Worm (Caenorhabditis elegans) whole organism, L2 larva: ENCODE data around the gene B0244.9.

Experiments used
- ceh-82 ChIP-seq: fragments of 150-350 bp; optimal IDR thresholded peaks from 2 replicates; lab custom pipeline; 2014; ENCODE audit warnings: missing biosample characterization, missing genetic modification characterization
- elt-3 ChIP-seq: sonication (generic microtip); optimal IDR thresholded peaks from 2 replicates; lab custom pipeline; 2017; ENCODE audit warnings: missing biosample characterization, missing genetic modification characterization
- fos-1 ChIP-seq: fragments of 150-350 bp; optimal IDR thresholded peaks from 2 replicates; lab custom pipeline; 2014; ENCODE audit warnings: missing biosample characterization, missing genetic modification characterization
- mdl-1 ChIP-seq, 2 experiments: fragments of 150-350 bp in 1 of 2; sonication (generic microtip) in 1 of 2; optimal IDR thresholded peaks; 2 replicates each; lab custom pipeline; 2017; ENCODE audit warnings: missing biosample characterization in 2 of 2, missing genetic modification characterization in 2 of 2
- nhr-10 ChIP-seq: sonication (generic microtip); optimal IDR thresholded peaks from 2 replicates; lab custom pipeline; 2017; ENCODE audit warnings: missing biosample characterization, missing genetic modification characterization
- nhr-12 ChIP-seq: fragments of 150-350 bp; optimal IDR thresholded peaks from 2 replicates; lab custom pipeline; 2014; ENCODE audit warnings: missing biosample characterization, missing genetic modification characterization
- nhr-77 ChIP-seq: fragments of 150-350 bp; optimal IDR thresholded peaks from 2 replicates; lab custom pipeline; 2014; ENCODE audit warnings: missing biosample characterization, missing genetic modification characterization
- snpc-4 ChIP-seq: fragments of 150-350 bp; optimal IDR thresholded peaks from 2 replicates; lab custom pipeline; 2014; ENCODE audit warnings: missing biosample characterization, missing genetic modification characterization
- ztf-11 ChIP-seq: sonication (generic microtip); optimal IDR thresholded peaks from 2 replicates; lab custom pipeline; 2017; ENCODE audit warnings: missing biosample characterization, missing genetic modification characterization
- ztf-4 ChIP-seq: fragments of 150-350 bp; optimal IDR thresholded peaks from 2 replicates; lab custom pipeline; 2014; ENCODE audit warnings: missing biosample characterization, missing genetic modification characterization

ce11 chrIII:5711881-5712643, 18.8 kb downstream of the B0244.9 start:
- TF ChIP-seq ceh-82 = no peak
- no peak for TF ChIP-seq ztf-11 (tag; lab: Kevin White, UChicago)
- no peak for TF ChIP-seq nhr-77 (tag; lab: Kevin White, UChicago)
- TF ChIP-seq snpc-4 (tag; lab: Kevin White, UChicago) = no peak
- TF ChIP-seq nhr-12 (tag; lab: Kevin White, UChicago) = no peak
- TF ChIP-seq nhr-10 (tag; lab: Kevin White, UChicago) = no peak
- TF ChIP-seq fos-1 (tag; lab: Kevin White, UChicago) = no peak
- TF ChIP-seq mdl-1 (tag; optimal IDR thresholded peaks at IDR 0.05; lab: Kevin White, UChicago) = no peak
- TF ChIP-seq elt-3 = no peak
- no peak for TF ChIP-seq ztf-4 (tag; lab: Kevin White, UChicago)
